Worm (Caenorhabditis elegans) whole organism, mixed stage, embryonic: Measurements from ENCODE around the gene F58H1.3.

Experiments used
- bed-3 ChIP-seq: fragments of 200-800 bp; sonication (Bioruptor generic); optimal IDR thresholded peaks from 3 replicates; lab custom pipeline; 2018; ENCODE audit warnings: mild to moderate bottlenecking, missing genetic modification characterization, moderate library complexity, missing compliant biosample characterization
- blmp-1 ChIP-seq: fragments of 150-350 bp; optimal IDR thresholded peaks from 2 replicates; lab custom pipeline; 2014; ENCODE audit warnings: missing biosample characterization, missing genetic modification characterization
- ces-1 ChIP-seq: fragments of 150-350 bp; optimal IDR thresholded peaks from 2 replicates; lab custom pipeline; 2014; ENCODE audit warnings: missing biosample characterization, missing genetic modification reagents, missing genetic modification characterization
- elt-1 ChIP-seq: sonication (generic microtip); optimal IDR thresholded peaks from 2 replicates; lab custom pipeline; 2017; ENCODE audit warnings: missing genetic modification characterization, mild to moderate bottlenecking, missing compliant biosample characterization, antibody characterized with exemption, moderate library complexity, borderline replicate concordance; ENCODE audit not compliant: insufficient read depth
- lin-13 ChIP-seq: fragments of 150-350 bp; optimal IDR thresholded peaks from 2 replicates; lab custom pipeline; 2014; ENCODE audit warnings: missing biosample characterization, missing genetic modification characterization
- lin-32 ChIP-seq: fragments of 200-800 bp; sonication (Bioruptor generic); optimal IDR thresholded peaks from 2 replicates; lab custom pipeline; 2018; ENCODE audit warnings: mild to moderate bottlenecking, missing genetic modification characterization, missing compliant biosample characterization
- lsy-2 ChIP-seq: fragments of 150-350 bp; optimal IDR thresholded peaks from 2 replicates; lab custom pipeline; 2014; ENCODE audit warnings: missing biosample characterization, missing genetic modification characterization
- mls-2 ChIP-seq: sonication (generic microtip); optimal IDR thresholded peaks from 2 replicates; lab custom pipeline; 2016; ENCODE audit warnings: mild to moderate bottlenecking, missing genetic modification characterization, moderate library complexity, missing compliant biosample characterization
- nhr-28 ChIP-seq: fragments of 150-350 bp; optimal IDR thresholded peaks from 2 replicates; lab custom pipeline; 2014; ENCODE audit warnings: missing biosample characterization, missing genetic modification characterization
- nhr-76 ChIP-seq: sonication (generic microtip); optimal IDR thresholded peaks from 2 replicates; lab custom pipeline; 2017; ENCODE audit warnings: missing biosample characterization, missing genetic modification characterization
- sptf-1 ChIP-seq: sonication (generic microtip); optimal IDR thresholded peaks from 2 replicates; lab custom pipeline; 2017; ENCODE audit warnings: mild to moderate bottlenecking, missing genetic modification characterization, moderate library complexity, missing compliant biosample characterization
- unc-39 ChIP-seq: fragments of 150-350 bp; optimal IDR thresholded peaks from 2 replicates; lab custom pipeline; 2014; ENCODE audit warnings: missing biosample characterization, missing genetic modification characterization
- unc-62 ChIP-seq: fragments of 150-350 bp; optimal IDR thresholded peaks from 2 replicates; lab custom pipeline; 2014; ENCODE audit warnings: missing biosample characterization, missing genetic modification reagents, missing genetic modification characterization
- ztf-11 ChIP-seq: fragments of 150-350 bp; optimal IDR thresholded peaks from 2 replicates; lab custom pipeline; 2014; ENCODE audit warnings: missing biosample characterization, missing genetic modification characterization

- TF ChIP-seq ces-1 (GFP tag; lab: Kevin White, UChicago) (no peak), unc-39 (no peak), elt-1 (tag; lab: Kevin White, UChicago) (no peak), nhr-76 (no peak), nhr-28 (tag; lab: Kevin White, UChicago) (no peak), bed-3 (no peak), ztf-11 (no peak), sptf-1 (tag; lab: Kevin White, UChicago) (no peak), lin-32 (no peak), lsy-2 (tag; lab: Kevin White, UChicago) (no peak), blmp-1 (tag; lab: Kevin White, UChicago) (no peak), unc-62 (GFP tag; lab: Kevin White, UChicago) (no peak), mls-2 (tag; lab: Kevin White, UChicago) (no peak), lin-13 (tag; lab: Kevin White, UChicago) (no peak)
Observed at ce11 chrV:11917186-11917585, 16.6 kb upstream of the F58H1.3 start, which contains the start of gene R31.2.
